Fruit fly (Drosophila melanogaster) whole organism, larva: ENCODE data around the gene pes.
A peak's percentile ranks its signal among the peaks of the same experiment; 100 is the strongest.

Experiments
- noc ChIP-seq: fragments of 200-800 bp; sonication (Bioruptor generic); optimal IDR thresholded peaks from 3 replicates; lab custom pipeline; 2019; ENCODE audit warnings: missing biosample characterization, mild to moderate bottlenecking, missing genetic modification characterization, moderate library complexity

The pes gene

dm6 chr2L:7993984-7994854 lies at the start of gene pes:
Gene pes (minus strand): TSS chr2L:7994184.
- TF ChIP-seq noc (tag; lab: Kevin White, UChicago): peak; percentile 63

dm6 chr2L:8043282-8043668 lies 49.3 kb upstream of the pes start, which contains the start of gene Megf8:
Gene Megf8 (plus strand): TSS chr2L:8043471.
- no peak for TF ChIP-seq noc (tag; lab: Kevin White, UChicago)

dm6 chr2L:8042645-8043281 lies 48.8 kb upstream of the pes start, which contains the start of gene RpL36A:
Gene RpL36A (minus strand): TSS chr2L:8042909.
- no peak for TF ChIP-seq noc (tag; lab: Kevin White, UChicago)

- no peak for TF ChIP-seq noc (tag; lab: Kevin White, UChicago)
Measured at dm6 chr2L:8040872-8041271, 46.9 kb upstream of the pes start, which contains the start of gene CCDC53. Gene CCDC53 (plus strand): TSS chr2L:8041106.

dm6 chr2L:8039688-8040087 lies 45.7 kb upstream of the pes start, which contains the start of gene CG7367:
Gene CG7367 (minus strand): TSS chr2L:8039788.
- TF ChIP-seq noc (tag; lab: Kevin White, UChicago): no peak

dm6 chr2L:8034734-8035133 lies 40.8 kb upstream of the pes start:
- TF ChIP-seq noc (tag; lab: Kevin White, UChicago): peak; percentile 47

- no peak for TF ChIP-seq noc (tag; lab: Kevin White, UChicago)
Measured at dm6 chr2L:8033756-8034155, 39.8 kb upstream of the pes start.

- no peak for TF ChIP-seq noc (tag; lab: Kevin White, UChicago)
Measured at dm6 chr2L:8031588-8031987, 37.6 kb upstream of the pes start.

- peak; percentile 11 for TF ChIP-seq noc (tag; lab: Kevin White, UChicago)
Measured at dm6 chr2L:8030693-8031210, 36.8 kb upstream of the pes start, which contains the start of gene Cka. Gene Cka (plus strand): TSS chr2L:8030721.

- TF ChIP-seq noc (tag; lab: Kevin White, UChicago): no peak
Measured at dm6 chr2L:8030102-8030501, 36.1 kb upstream of the pes start.

- no peak for TF ChIP-seq noc (tag; lab: Kevin White, UChicago)
Measured at dm6 chr2L:8029160-8029852, 35.3 kb upstream of the pes start, which contains the start of gene baf. Gene baf (plus strand): TSS chr2L:8029462.

- TF ChIP-seq noc (tag; lab: Kevin White, UChicago): no peak
Measured at dm6 chr2L:8024325-8024724, 30.3 kb upstream of the pes start.

- no peak for TF ChIP-seq noc (tag; lab: Kevin White, UChicago)
Measured at dm6 chr2L:8012551-8012950, 18.6 kb upstream of the pes start.

dm6 chr2L:8010602-8011455 lies 16.8 kb upstream of the pes start, which contains the start of the genes Glyat and Tg:
Gene Glyat (minus strand): TSS chr2L:8010652.
Gene Tg (plus strand): TSS chr2L:8011405.
- TF ChIP-seq noc (tag; lab: Kevin White, UChicago): no peak
